Worm (Caenorhabditis elegans) whole organism, L4 larva: ENCODE measurements around the gene F56F11.1.

Source experiments
- F26F4.8 ChIP-seq: fragments of 200-800 bp; sonication (Bioruptor generic); conservative IDR thresholded peaks from 2 replicates; pipeline ENCODE4 v1.3.6; 2022; ENCODE audit warnings: missing genetic modification characterization, missing compliant biosample characterization
- F37D6.2 ChIP-seq: sonication (generic microtip); optimal IDR thresholded peaks from 2 replicates; lab custom pipeline; 2016; ENCODE audit warnings: mild to moderate bottlenecking, missing genetic modification characterization, missing compliant biosample characterization
- F44E2.7 ChIP-seq: fragments of 200-800 bp; sonication (Bioruptor generic); IDR thresholded peaks from 2 replicates; pipeline ENCODE4 v2.1.2; 2022; ENCODE audit warnings: missing genetic modification characterization, missing compliant biosample characterization
- R02D3.7 ChIP-seq: fragments of 150-350 bp; sonication (generic microtip); optimal IDR thresholded peaks from 3 replicates; lab custom pipeline; 2014; ENCODE audit warnings: missing biosample characterization, missing genetic modification characterization
- Y48G9A.11 ChIP-seq: fragments of 200-800 bp; sonication (Bioruptor generic); IDR thresholded peaks from 2 replicates; pipeline ENCODE4 v1.3.6; 2022; ENCODE audit warnings: missing genetic modification reagents, missing genetic modification characterization, missing compliant biosample characterization
- aha-1 ChIP-seq: fragments of 150-350 bp; peaks from one replicate; lab custom pipeline; 2014; ENCODE audit warnings: missing biosample characterization, missing genetic modification characterization
- aly-2 ChIP-seq: sonication (generic microtip); optimal IDR thresholded peaks from 2 replicates; lab custom pipeline; 2018; ENCODE audit warnings: missing biosample characterization, missing genetic modification characterization
- ama-1 ChIP-seq: fragments of 150-350 bp; optimal IDR thresholded peaks from 2 replicates; lab custom pipeline; 2014; ENCODE audit warnings: inconsistent platforms, mixed read lengths
- ceh-20 ChIP-seq: fragments of 200-800 bp; sonication (Bioruptor generic); IDR thresholded peaks from 2 replicates; pipeline ENCODE4 v1.3.6; 2022; ENCODE audit warnings: missing genetic modification reagents, missing genetic modification characterization, missing compliant biosample characterization
- ceh-28 ChIP-seq: fragments of 150-350 bp; optimal IDR thresholded peaks from 2 replicates; lab custom pipeline; 2014; ENCODE audit warnings: missing biosample characterization, missing genetic modification reagents, missing genetic modification characterization
- ceh-82 ChIP-seq: sonication (generic microtip); optimal IDR thresholded peaks from 2 replicates; lab custom pipeline; 2017; ENCODE audit warnings: missing biosample characterization, missing genetic modification characterization
- ctbp-1 ChIP-seq: fragments of 200-800 bp; sonication (Bioruptor generic); IDR thresholded peaks from 2 replicates; pipeline ENCODE4 v1.3.6; 2022; ENCODE audit warnings: missing genetic modification reagents, missing genetic modification characterization, missing compliant biosample characterization
- daf-16 ChIP-seq, 3 experiments: sonication (generic microtip); optimal IDR thresholded peaks; 2 replicates each; lab custom pipeline; 2016 to 2017; ENCODE audit warnings: missing genetic modification characterization in 3 of 3, missing genetic modification reagents in 3 of 3, mild to moderate bottlenecking in 2 of 3, missing compliant biosample characterization in 2 of 3, missing biosample characterization in 1 of 3, moderate library complexity in 1 of 3
- dmd-6 ChIP-seq: fragments of 200-800 bp; sonication (Bioruptor generic); IDR thresholded peaks from 2 replicates; pipeline ENCODE4 v1.3.6; 2022; ENCODE audit warnings: missing genetic modification reagents, missing genetic modification characterization, missing compliant biosample characterization
- dve-1 ChIP-seq: sonication (generic microtip); optimal IDR thresholded peaks from 2 replicates; lab custom pipeline; 2017; ENCODE audit warnings: antibody characterized with exemption, mild to moderate bottlenecking, missing genetic modification characterization, missing compliant biosample characterization; ENCODE audit not compliant: insufficient read depth
- fkh-10 ChIP-seq: fragments of 150-350 bp; optimal IDR thresholded peaks from 2 replicates; lab custom pipeline; 2014; ENCODE audit warnings: missing biosample characterization, missing genetic modification reagents, missing genetic modification characterization
- gei-8 ChIP-seq: fragments of 200-800 bp; sonication (Bioruptor generic); optimal IDR thresholded peaks from 2 replicates; lab custom pipeline; 2018; ENCODE audit warnings: mild to moderate bottlenecking, missing genetic modification characterization, missing compliant biosample characterization
- hlh-11 ChIP-seq: fragments of 200-800 bp; sonication (Bioruptor generic); optimal IDR thresholded peaks from 2 replicates; lab custom pipeline; 2018; ENCODE audit warnings: mild to moderate bottlenecking, missing genetic modification characterization, missing compliant biosample characterization
- hmg-1.1 ChIP-seq: fragments of 200-800 bp; sonication (Bioruptor generic); IDR thresholded peaks from 2 replicates; pipeline ENCODE4 v1.3.6; 2022; ENCODE audit warnings: missing genetic modification reagents, missing genetic modification characterization, missing compliant biosample characterization
- lim-7 ChIP-seq: fragments of 200-800 bp; sonication (Bioruptor generic); IDR thresholded peaks from 2 replicates; pipeline ENCODE4 v1.3.6; 2022; ENCODE audit warnings: missing genetic modification characterization, missing compliant biosample characterization
- lin-1 ChIP-seq: fragments of 200-800 bp; sonication (Bioruptor generic); IDR thresholded peaks from 2 replicates; pipeline ENCODE4 v1.3.6; 2022; ENCODE audit warnings: missing genetic modification reagents, missing genetic modification characterization, missing compliant biosample characterization
- lin-13 ChIP-seq: fragments of 150-350 bp; optimal IDR thresholded peaks from 2 replicates; lab custom pipeline; 2014; ENCODE audit warnings: missing biosample characterization, missing genetic modification reagents, missing genetic modification characterization
- lin-15B ChIP-seq: fragments of 150-350 bp; sonication (generic microtip); optimal IDR thresholded peaks from 3 replicates; lab custom pipeline; 2014; ENCODE audit warnings: missing biosample characterization, missing genetic modification characterization
- lin-38 ChIP-seq: fragments of 200-800 bp; sonication (Bioruptor generic); IDR thresholded peaks from 2 replicates; pipeline ENCODE4 v1.3.6; 2022; ENCODE audit warnings: missing genetic modification reagents, missing genetic modification characterization, missing compliant biosample characterization
- lin-39 ChIP-seq: fragments of 150-350 bp; optimal IDR thresholded peaks from 2 replicates; lab custom pipeline; 2014; ENCODE audit warnings: missing biosample characterization, missing genetic modification reagents, missing genetic modification characterization
- lir-3 ChIP-seq: sonication (generic microtip); optimal IDR thresholded peaks from 2 replicates; lab custom pipeline; 2016; ENCODE audit warnings: mild to moderate bottlenecking, missing genetic modification characterization, missing compliant biosample characterization
- lsy-2 ChIP-seq, 2 experiments: fragments of 150-350 bp in 1 of 2; sonication (generic microtip) in 1 of 2; optimal IDR thresholded peaks; 2 replicates each; lab custom pipeline; 2014 to 2017; ENCODE audit warnings: missing biosample characterization in 2 of 2, missing genetic modification characterization in 2 of 2
- madf-5 ChIP-seq, 2 experiments: fragments of 200-800 bp; sonication (Bioruptor generic); IDR thresholded peaks; 2 replicates each; pipeline ENCODE4 v1.3.6; 2022; ENCODE audit warnings: missing compliant biosample characterization in 2 of 2, missing genetic modification characterization in 2 of 2
- madf-9 ChIP-seq: fragments of 200-800 bp; sonication (Bioruptor generic); conservative IDR thresholded peaks from 2 replicates; pipeline ENCODE4 v1.3.6; 2022; ENCODE audit warnings: missing genetic modification reagents, missing genetic modification characterization, missing compliant biosample characterization
- mdl-1 ChIP-seq, 2 experiments: fragments of 150-350 bp in 1 of 2; sonication (generic microtip) in 1 of 2; optimal IDR thresholded peaks; 2 replicates each; lab custom pipeline; 2014 to 2017; ENCODE audit warnings: missing biosample characterization in 2 of 2, missing genetic modification characterization in 2 of 2
- nhr-11 ChIP-seq: fragments of 150-350 bp; optimal IDR thresholded peaks from 2 replicates; lab custom pipeline; 2014; ENCODE audit warnings: missing biosample characterization, missing genetic modification characterization
- nhr-111 ChIP-seq: fragments of 200-800 bp; sonication (Bioruptor generic); optimal IDR thresholded peaks from 2 replicates; lab custom pipeline; 2018; ENCODE audit warnings: mild to moderate bottlenecking, missing genetic modification characterization, missing compliant biosample characterization
- pha-4 ChIP-seq, 2 experiments: fragments of 150-350 bp in 1 of 2; fragments of 200-800 bp in 1 of 2; sonication (Bioruptor generic) in 1 of 2; IDR thresholded peaks in 1 of 2; optimal IDR thresholded peaks in 1 of 2; 2 replicates each; pipeline versions ENCODE4 v1.3.6 to Lab custom; 2014 to 2022; ENCODE audit warnings: missing genetic modification characterization in 2 of 2, missing genetic modification reagents in 2 of 2, missing biosample characterization in 1 of 2, missing compliant biosample characterization in 1 of 2
- pqm-1 ChIP-seq: sonication (generic microtip); optimal IDR thresholded peaks from 2 replicates; lab custom pipeline; 2017; ENCODE audit warnings: missing biosample characterization, missing genetic modification characterization
- saeg-2 ChIP-seq: fragments of 200-800 bp; sonication (Bioruptor generic); IDR thresholded peaks from 2 replicates; pipeline ENCODE4 v1.3.6; 2022; ENCODE audit warnings: missing genetic modification reagents, missing genetic modification characterization, missing compliant biosample characterization
- set-16 ChIP-seq: fragments of 200-800 bp; sonication (Bioruptor generic); IDR thresholded peaks from 2 replicates; pipeline ENCODE4 v1.3.6; 2022; ENCODE audit warnings: missing genetic modification reagents, missing genetic modification characterization, missing compliant biosample characterization
- snpc-4 ChIP-seq: fragments of 150-350 bp; optimal IDR thresholded peaks from 2 replicates; lab custom pipeline; 2014; ENCODE audit warnings: missing biosample characterization, missing genetic modification characterization
- spr-1 ChIP-seq: sonication (generic microtip); optimal IDR thresholded peaks from 2 replicates; lab custom pipeline; 2016; ENCODE audit warnings: mild to moderate bottlenecking, missing genetic modification characterization, missing compliant biosample characterization
- tra-1 ChIP-seq: fragments of 200-800 bp; sonication (Bioruptor generic); IDR thresholded peaks from 2 replicates; pipeline ENCODE4 v1.3.6; 2022; ENCODE audit warnings: missing genetic modification reagents, missing genetic modification characterization, missing compliant biosample characterization
- unc-130 ChIP-seq: sonication (generic microtip); optimal IDR thresholded peaks from 2 replicates; lab custom pipeline; 2016; ENCODE audit warnings: missing genetic modification reagents, missing genetic modification characterization, missing compliant biosample characterization
- vab-7 ChIP-seq: fragments of 200-800 bp; sonication (Bioruptor generic); IDR thresholded peaks from 2 replicates; pipeline ENCODE4 v1.3.6; 2022; ENCODE audit warnings: missing genetic modification reagents, missing genetic modification characterization, missing compliant biosample characterization
- zip-11 ChIP-seq: fragments of 200-800 bp; sonication (Bioruptor generic); IDR thresholded peaks from 2 replicates; pipeline ENCODE4 v1.3.6; 2022; ENCODE audit warnings: missing genetic modification characterization, missing compliant biosample characterization
- ztf-11 ChIP-seq: fragments of 150-350 bp; optimal IDR thresholded peaks from 2 replicates; lab custom pipeline; 2014; ENCODE audit warnings: missing biosample characterization, missing genetic modification characterization

Gene F56F11.1

ce11 chrIII:2875946-2876345, 15.6 kb upstream of the F56F11.1 start (continued):
- TF ChIP-seq F44E2.7 (GFP tag; lab: Robert Waterston, UW) (no peak), ztf-11 (tag; lab: Kevin White, UChicago) (no peak), nhr-111 (no peak), R02D3.7 (tag; lab: Kevin White, UChicago) (no peak), pqm-1 (tag; lab: Kevin White, UChicago) (peak; percentile 85), lin-15B (tag; lab: Kevin White, UChicago) (no peak), dve-1 (tag; lab: Kevin White, UChicago) (peak; percentile 94), F26F4.8 (GFP tag; lab: Robert Waterston, UW) (no peak), Y48G9A.11 (no peak), lin-13 (GFP tag; lab: Kevin White, UChicago) (peak; percentile 67), lin-39 (no peak), tra-1 (GFP tag; lab: Robert Waterston, UW) (peak; percentile 89), dmd-6 (GFP tag; lab: Robert Waterston, UW) (peak; percentile 91), madf-9 (GFP tag; lab: Robert Waterston, UW) (no peak), aha-1 (tag; lab: Kevin White, UChicago) (peak; percentile 97), ceh-28 (tag; lab: Kevin White, UChicago) (peak; percentile 43), gei-8 (GFP tag; lab: Kevin White, UChicago) (peak; percentile 9), ceh-82 (tag; lab: Kevin White, UChicago) (no peak), unc-130 (GFP tag; lab: Kevin White, UChicago) (no peak), nhr-11 (tag; lab: Kevin White, UChicago) (peak; percentile 41), lir-3 (tag; lab: Kevin White, UChicago) (no peak), mdl-1 (tag; optimal IDR thresholded peaks at IDR 0.05; lab: Kevin White, UChicago) (peak; percentile 2 to 89), ctbp-1 (GFP tag; lab: Robert Waterston, UW) (no peak), fkh-10 (GFP tag; lab: Kevin White, UChicago) (no peak), lim-7 (no peak), snpc-4 (tag; lab: Kevin White, UChicago) (no peak), madf-5 (GFP tag; IDR thresholded peaks at IDR 0.05; lab: Robert Waterston, UW) (no peak), saeg-2 (GFP tag; lab: Robert Waterston, UW) (no peak)
- TF ChIP-seq, all 104 proteins: peak for 37

ce11 chrIII:2879703-2880102, 11.8 kb upstream of the F56F11.1 start:
- peak; percentile 59 for TF ChIP-seq lin-13 (GFP tag; lab: Kevin White, UChicago)
- no peak for TF ChIP-seq F37D6.2 (tag; lab: Kevin White, UChicago)
- TF ChIP-seq lim-7 = no peak
- TF ChIP-seq lin-38 (GFP tag; lab: Robert Waterston, UW) = 0 out of 2 replicates have a peak, but pooled peaks have one; percentile 12
- no peak for TF ChIP-seq aha-1 (tag; lab: Kevin White, UChicago)

- TF ChIP-seq snpc-4 (tag; lab: Kevin White, UChicago) (no peak), dve-1 (tag; lab: Kevin White, UChicago) (peak; percentile 18), spr-1 (no peak), hlh-11 (peak; percentile 13), ama-1 (lab: Kevin White, UChicago) (no peak), lin-1 (no peak), aly-2 (tag; lab: Kevin White, UChicago) (no peak), daf-16 (GFP tag; optimal IDR thresholded peaks at IDR 0.05; lab: Kevin White, UChicago) (peak in 1 of 2 experiments; percentile 32), daf-16 (tag; optimal IDR thresholded peaks at IDR 0.05; lab: Kevin White, UChicago) (no peak), ceh-20 (GFP tag; lab: Robert Waterston, UW) (no peak), vab-7 (GFP tag; lab: Robert Waterston, UW) (no peak), set-16 (no peak), R02D3.7 (tag; lab: Kevin White, UChicago) (no peak), hmg-1.1 (GFP tag; lab: Robert Waterston, UW) (no peak), zip-11 (GFP tag; lab: Robert Waterston, UW) (no peak), pha-4 (GFP tag; IDR thresholded peaks at IDR 0.05; lab: Robert Waterston, UW) (no peak), pha-4 (tag; optimal IDR thresholded peaks at IDR 0.05; lab: Kevin White, UChicago) (no peak), aha-1 (tag; lab: Kevin White, UChicago) (no peak), ztf-11 (tag; lab: Kevin White, UChicago) (no peak), lsy-2 (tag; optimal IDR thresholded peaks at IDR 0.05; lab: Kevin White, UChicago) (peak in 1 of 2 experiments; percentile 17)
Measured at ce11 chrIII:2881117-2881516, 10.4 kb upstream of the F56F11.1 start.
